Fruit fly (Drosophila melanogaster) whole organism, wandering third instar larva: ENCODE data around the gene Mpcp2.

Source experiments
- Abd-B ChIP-seq: fragments of >200 bp; optimal IDR thresholded peaks from 2 replicates; lab custom pipeline; 2017; ENCODE audit warnings: missing biosample characterization, missing genetic modification characterization
- br ChIP-seq: fragments of 200-800 bp; sonication (Bioruptor generic); optimal IDR thresholded peaks from 2 replicates; lab custom pipeline; 2016; ENCODE audit warnings: missing biosample characterization, missing genetic modification characterization
- pan ChIP-seq: fragments of >200 bp; optimal IDR thresholded peaks from 2 replicates; lab custom pipeline; 2017

DNA sequence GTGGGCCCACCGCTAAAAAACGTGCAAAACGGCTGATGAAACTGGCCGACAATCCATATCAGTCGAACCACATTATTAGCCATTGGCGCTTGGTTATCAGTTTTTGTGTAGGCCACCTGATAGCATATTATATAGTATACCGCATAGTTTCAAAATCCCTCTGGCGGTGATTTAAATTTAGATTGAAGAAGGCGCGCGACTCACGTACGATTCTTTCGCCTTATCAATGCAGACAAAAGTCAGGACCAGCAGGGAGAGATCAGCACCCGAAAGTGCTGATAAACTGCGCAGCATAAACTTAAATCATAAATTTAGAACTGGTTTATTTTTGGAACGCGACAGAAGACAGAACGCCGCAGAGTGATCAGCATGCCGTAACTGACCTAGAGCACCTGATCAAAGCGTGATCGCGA is 16.4 kb downstream of the Mpcp2 start:
- TF ChIP-seq pan (lab: Kevin White, UChicago) (no peak), Abd-B (GFP tag; lab: Kevin White, UChicago) (no peak), br (no peak)
